Worm (Caenorhabditis elegans): Measurements from ENCODE around the gene F17C11.11.

DNA sequence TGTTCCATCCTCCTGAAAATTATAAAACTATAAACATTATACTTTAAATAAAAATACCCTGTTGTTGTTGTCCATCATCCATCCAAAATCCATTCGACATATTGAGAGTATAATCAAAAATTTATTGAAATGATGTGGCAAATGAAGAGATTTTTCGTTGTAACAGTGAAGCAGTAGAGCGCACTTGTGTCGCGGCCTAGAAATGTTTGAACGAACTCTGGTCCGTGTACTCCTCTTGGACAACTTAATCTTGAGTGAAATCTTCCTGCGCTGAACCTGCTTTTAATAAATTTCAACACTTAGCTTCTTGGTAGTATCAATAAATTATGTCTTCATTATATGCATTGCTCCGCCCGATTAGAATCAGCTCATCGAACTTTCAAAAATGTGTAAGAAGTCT, 44.0 kb downstream of the F17C11.11 start, which contains the start of the genes F32D8.14 and F32D8.5:
- TF ChIP-seq hlh-4 (tag; optimal IDR thresholded peaks at IDR 0.05): peak; percentile 9
- TF ChIP-seq egl-27 (tag; optimal IDR thresholded peaks at IDR 0.05): no peak
- peak; percentile 60 for TF ChIP-seq Y116A8C.19 (tag; optimal IDR thresholded peaks at IDR 0.05; ENCODE audit: borderline replicate concordance)
